Worm (Caenorhabditis elegans): ENCODE data around the gene rmif-2.

The rmif-2 gene

ce11 chrIV:1170408-1170807, 12.0 kb upstream of the rmif-2 start, which contains the start of gene cec-2:
Gene cec-2, plus strand, starts transcription at chrIV:1170708.
- TF ChIP-seq unc-30 (tag; optimal IDR thresholded peaks at IDR 0.05), result no peak
- no peak for TF ChIP-seq hlh-4 (tag; optimal IDR thresholded peaks at IDR 0.05)
- TF ChIP-seq nhr-19 (GFP tag; conservative IDR thresholded peaks at IDR 0.05), result no peak
- no peak for TF ChIP-seq ces-1 (GFP tag; optimal IDR thresholded peaks at IDR 0.05)
- TF ChIP-seq tlp-1 (tag; optimal IDR thresholded peaks at IDR 0.05), result no peak
- TF ChIP-seq ceh-82 (tag; optimal IDR thresholded peaks at IDR 0.05), result no peak
- TF ChIP-seq mab-9 (GFP tag; IDR thresholded peaks at IDR 0.05), result no peak
- TF ChIP-seq dsc-1 (tag; optimal IDR thresholded peaks at IDR 0.05), result no peak
- TF ChIP-seq lin-13 (GFP tag; optimal IDR thresholded peaks at IDR 0.05), result no peak
- no peak for TF ChIP-seq efl-3 (GFP tag; optimal IDR thresholded peaks at IDR 0.05)
- no peak for TF ChIP-seq Y116A8C.19 (tag; optimal IDR thresholded peaks at IDR 0.05; ENCODE audit: borderline replicate concordance)
- TF ChIP-seq nhr-11 (tag; optimal IDR thresholded peaks at IDR 0.05), result no peak
- TF ChIP-seq ztf-11 (tag; optimal IDR thresholded peaks at IDR 0.05), result no peak
- TF ChIP-seq tbx-2 (tag; optimal IDR thresholded peaks at IDR 0.05), result no peak

- no peak for TF ChIP-seq egl-27 (tag; optimal IDR thresholded peaks at IDR 0.05)
- no peak for TF ChIP-seq hlh-17 (GFP tag; optimal IDR thresholded peaks at IDR 0.05; ENCODE audit: borderline replicate concordance)
- no peak for TF ChIP-seq mep-1 (tag; optimal IDR thresholded peaks at IDR 0.05)
- TF ChIP-seq Y116A8C.19 (tag; optimal IDR thresholded peaks at IDR 0.05; ENCODE audit: borderline replicate concordance), result no peak
- TF ChIP-seq hlh-4 (tag; optimal IDR thresholded peaks at IDR 0.05), result no peak
- TF ChIP-seq fos-1 (tag; optimal IDR thresholded peaks at IDR 0.05), result no peak
- TF ChIP-seq ztf-4 (tag; optimal IDR thresholded peaks at IDR 0.05), result no peak
- TF ChIP-seq dpl-1 (GFP tag; optimal IDR thresholded peaks at IDR 0.05), result no peak
- no peak for TF ChIP-seq elt-3 (tag; optimal IDR thresholded peaks at IDR 0.05)
- TF ChIP-seq unc-130 (tag; optimal IDR thresholded peaks at IDR 0.05), result no peak
- no peak for TF ChIP-seq fkh-10 (GFP tag; optimal IDR thresholded peaks at IDR 0.05)
- TF ChIP-seq mef-2 (tag; optimal IDR thresholded peaks at IDR 0.05), result no peak
- no peak for TF ChIP-seq unc-30 (tag; optimal IDR thresholded peaks at IDR 0.05)
- TF ChIP-seq ets-5 (GFP tag; IDR thresholded peaks at IDR 0.05), result no peak
- TF ChIP-seq nhr-90 (tag; optimal IDR thresholded peaks at IDR 0.05; ENCODE audit: poor library complexity), result no peak
- TF ChIP-seq unc-98 (GFP tag; IDR thresholded peaks at IDR 0.05), result no peak
- TF ChIP-seq vab-15 (tag; optimal IDR thresholded peaks at IDR 0.05), result no peak
- no peak for TF ChIP-seq ceh-8 (GFP tag; optimal IDR thresholded peaks at IDR 0.05)
Measured at ce11 chrIV:1174411-1174810, 8.0 kb upstream of the rmif-2 start.

- TF ChIP-seq mep-1 (tag; optimal IDR thresholded peaks at IDR 0.05), result no peak
- no peak for TF ChIP-seq pag-3 (tag; optimal IDR thresholded peaks at IDR 0.05; ENCODE audit: borderline replicate concordance, insufficient read depth)
- TF ChIP-seq fkh-10 (GFP tag; optimal IDR thresholded peaks at IDR 0.05), result no peak
- no peak for TF ChIP-seq dsc-1 (tag; optimal IDR thresholded peaks at IDR 0.05)
- no peak for TF ChIP-seq ces-1 (GFP tag; optimal IDR thresholded peaks at IDR 0.05)
- no peak for TF ChIP-seq ceh-8 (GFP tag; optimal IDR thresholded peaks at IDR 0.05)
- TF ChIP-seq nhr-237 (tag; optimal IDR thresholded peaks at IDR 0.05), result no peak
- no peak for TF ChIP-seq ceh-90 (tag; optimal IDR thresholded peaks at IDR 0.05)
- TF ChIP-seq fos-1 (tag; optimal IDR thresholded peaks at IDR 0.05), result no peak
- no peak for TF ChIP-seq nhr-28 (tag; optimal IDR thresholded peaks at IDR 0.05)
- no peak for TF ChIP-seq snu-23 (GFP tag; optimal IDR thresholded peaks at IDR 0.05)
- no peak for TF ChIP-seq lin-15B (tag; optimal IDR thresholded peaks at IDR 0.05)
- TF ChIP-seq Y116A8C.19 (tag; optimal IDR thresholded peaks at IDR 0.05; ENCODE audit: borderline replicate concordance), result no peak
- TF ChIP-seq unc-62 (GFP tag; optimal IDR thresholded peaks at IDR 0.05), result no peak
- no peak for TF ChIP-seq lin-14 (GFP tag; optimal IDR thresholded peaks at IDR 0.05)
- no peak for TF ChIP-seq swsn-7 (tag; optimal IDR thresholded peaks at IDR 0.05)
- TF ChIP-seq nhr-71 (tag; optimal IDR thresholded peaks at IDR 0.05), result no peak
- no peak for TF ChIP-seq nhr-84 (tag; optimal IDR thresholded peaks at IDR 0.05)
Measured at ce11 chrIV:1176613-1177012, 5.8 kb upstream of the rmif-2 start.
